Fruit fly (Drosophila melanogaster): ENCODE data around the gene Rint1.

Gene Rint1

DNA sequence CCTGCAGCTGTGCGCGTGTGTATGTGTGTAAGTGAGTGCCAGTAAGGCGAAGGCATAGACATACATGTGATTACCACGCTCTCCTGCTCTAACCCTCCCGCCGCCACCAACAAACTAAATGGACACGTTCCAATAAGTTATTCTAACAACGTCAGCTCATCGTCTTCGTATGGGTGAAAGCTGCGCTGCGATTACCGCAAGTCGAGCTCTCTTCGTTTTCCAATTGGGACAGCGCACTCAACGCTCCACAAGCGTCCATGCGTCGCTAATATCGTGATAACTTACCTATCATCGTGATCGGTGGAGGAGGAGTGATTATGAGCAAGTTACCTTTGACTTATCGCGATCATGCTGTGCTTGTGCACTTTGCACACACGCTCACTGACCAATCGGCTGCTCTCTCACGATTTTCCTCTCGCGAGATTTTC is 37.7 kb downstream of the Rint1 start (continued):
- TF ChIP-seq Side (GFP tag; optimal IDR thresholded peaks at IDR 0.05), result no peak
- TF ChIP-seq dm (GFP tag; optimal IDR thresholded peaks at IDR 0.05), result peak; percentile 8
- no peak for TF ChIP-seq CG16813 (GFP tag; IDR thresholded peaks at IDR 0.05; ENCODE audit: partially characterized antibody)
- peak; percentile 5 for TF ChIP-seq wek (GFP tag; optimal IDR thresholded peaks at IDR 0.05)
- TF ChIP-seq gce (GFP tag; IDR thresholded peaks at IDR 0.05), result peak; percentile 47; the same call in 1 of the 3 replicates
- 0 out of 4 replicates have a peak, but pooled peaks have one; percentile 8 for TF ChIP-seq chinmo (GFP tag; IDR thresholded peaks at IDR 0.05; ENCODE audit: partially characterized antibody)
- TF ChIP-seq CG2120 (GFP tag; optimal IDR thresholded peaks at IDR 0.05), result no peak
- TF ChIP-seq CG12071 (GFP tag; optimal IDR thresholded peaks at IDR 0.05), result peak; percentile 76
- peak; percentile 23 for TF ChIP-seq mirr (GFP tag; optimal IDR thresholded peaks at IDR 0.05)
- peak in 1 of 2 experiments; percentile 75 for TF ChIP-seq insv (GFP tag; optimal IDR thresholded peaks at IDR 0.05)
- TF ChIP-seq CG6813 (GFP tag; optimal IDR thresholded peaks at IDR 0.05), result peak; percentile 18
- TF ChIP-seq lov (optimal IDR thresholded peaks at IDR 0.05), result no peak
- 0 out of 3 replicates have a peak, but pooled peaks have one; percentile 42 for TF ChIP-seq lov (GFP tag; IDR thresholded peaks at IDR 0.05)
- peak; percentile 42 for TF ChIP-seq HLHmδ (GFP tag; optimal IDR thresholded peaks at IDR 0.05)
- TF ChIP-seq CG34376 (GFP tag; optimal IDR thresholded peaks at IDR 0.05), result peak; percentile 69
- TF ChIP-seq knrl (GFP tag; IDR thresholded peaks at IDR 0.05; ENCODE audit: partially characterized antibody), result no peak
- TF ChIP-seq Nf-YB (GFP tag; optimal IDR thresholded peaks at IDR 0.05), result peak; percentile 29
- 0 out of 2 replicates have a peak, but pooled peaks have one; percentile 20 for TF ChIP-seq Ptx1 (GFP tag; IDR thresholded peaks at IDR 0.05)
- TF ChIP-seq CG31441 (GFP tag; IDR thresholded peaks at IDR 0.05), result peak; percentile 39; the same call in 1 of the 2 replicates
- peak; percentile 91 for TF ChIP-seq crol (GFP tag; IDR thresholded peaks at IDR 0.05)
- peak; percentile 46; the same call in 1 of the 2 replicates for TF ChIP-seq CG1024 (GFP tag; IDR thresholded peaks at IDR 0.05)
- TF ChIP-seq kni (GFP tag; optimal IDR thresholded peaks at IDR 0.05), result peak; percentile 97
- TF ChIP-seq dmrt99B (tag; optimal IDR thresholded peaks at IDR 0.05), result peak; percentile 32
- TF ChIP-seq ato (GFP tag; IDR thresholded peaks at IDR 0.05; ENCODE audit: partially characterized antibody), result no peak
- no peak for TF ChIP-seq ken (GFP tag; IDR thresholded peaks at IDR 0.05)
- TF ChIP-seq CG5245 (GFP tag; optimal IDR thresholded peaks at IDR 0.05), result peak; percentile 2
- no peak for TF ChIP-seq CG4360 (GFP tag; IDR thresholded peaks at IDR 0.05)
- no peak for TF ChIP-seq NFAT (GFP tag; IDR thresholded peaks at IDR 0.05)
- peak; percentile 45 to 57 for TF ChIP-seq Trl (optimal IDR thresholded peaks at IDR 0.05)
- no peak for TF ChIP-seq Trl (GFP tag; optimal IDR thresholded peaks at IDR 0.05)
- TF ChIP-seq CG13624 (GFP tag; optimal IDR thresholded peaks at IDR 0.05), result no peak
- TF ChIP-seq p53 (GFP tag; optimal IDR thresholded peaks at IDR 0.05), result no peak
- TF ChIP-seq abd-A (tag; optimal IDR thresholded peaks at IDR 0.05), result no peak
- TF ChIP-seq ci (GFP tag; IDR thresholded peaks at IDR 0.05), result peak; percentile 59; the same call in 2 of the 3 replicates
- no peak for TF ChIP-seq CG18011 (GFP tag; optimal IDR thresholded peaks at IDR 0.05)
- no peak for TF ChIP-seq sd (tag; optimal IDR thresholded peaks at IDR 0.05)
- peak; percentile 16; the same call in 1 of the 2 replicates for TF ChIP-seq bbx (GFP tag; IDR thresholded peaks at IDR 0.05; ENCODE audit: partially characterized antibody)
- no peak for TF ChIP-seq CG15011 (GFP tag; optimal IDR thresholded peaks at IDR 0.05)
- no peak for TF ChIP-seq nmo (GFP tag; optimal IDR thresholded peaks at IDR 0.05)
- TF ChIP-seq onecut (GFP tag; IDR thresholded peaks at IDR 0.05), result peak; percentile 71
- no peak for TF ChIP-seq Dip3 (GFP tag; optimal IDR thresholded peaks at IDR 0.05)
- no peak for TF ChIP-seq H15 (GFP tag; IDR thresholded peaks at IDR 0.05)
- TF ChIP-seq otp (GFP tag; IDR thresholded peaks at IDR 0.05), result no peak
- TF ChIP-seq CG18262 (tag; optimal IDR thresholded peaks at IDR 0.05), result peak; percentile 2
- TF ChIP-seq vfl (GFP tag; optimal IDR thresholded peaks at IDR 0.05), result no peak
- peak; percentile 71 for TF ChIP-seq exex (tag; optimal IDR thresholded peaks at IDR 0.05)
- no peak for TF ChIP-seq pan (optimal IDR thresholded peaks at IDR 0.05)
- TF ChIP-seq pan (GFP tag; optimal IDR thresholded peaks at IDR 0.05 in 1 of 2, IDR thresholded peaks at IDR 0.05 in 1 of 2), result peak in 1 of 2 experiments; percentile 56
- peak; percentile 71 for TF ChIP-seq sens (GFP tag)
- no peak for TF ChIP-seq Tbp (GFP tag; optimal IDR thresholded peaks at IDR 0.05)
- TF ChIP-seq MBD-R2 (GFP tag; IDR thresholded peaks at IDR 0.05), result no peak

Data from whole organism, embryonic.